Fruit fly (Drosophila melanogaster) whole organism, embryonic: ENCODE data around the gene CG12057.

ENCODE experiments used
- Abd-B ChIP-seq: fragments of 200-800 bp; sonication (Bioruptor generic); optimal IDR thresholded peaks from 2 replicates; lab custom pipeline; 2018; ENCODE audit warnings: missing biosample characterization, mild to moderate bottlenecking, missing genetic modification characterization, moderate library complexity
- Atf-2 ChIP-seq: fragments of 200-800 bp; sonication (Bioruptor generic); optimal IDR thresholded peaks from 2 replicates; lab custom pipeline; 2016; ENCODE audit warnings: missing biosample characterization, missing genetic modification characterization
- Bgb ChIP-seq: fragments of 200-800 bp; sonication (Bioruptor generic); IDR thresholded peaks from 2 replicates; pipeline ENCODE4 v1.3.6; 2022; ENCODE audit warnings: missing biosample characterization, missing genetic modification characterization; ENCODE audit not compliant: partially characterized antibody
- CG1024 ChIP-seq: fragments of 200-800 bp; sonication (Bioruptor generic); IDR thresholded peaks from 2 replicates; pipeline ENCODE4 v1.3.6; 2022; ENCODE audit warnings: missing biosample characterization, missing genetic modification characterization
- CG10274 ChIP-seq: fragments of 200-800 bp; sonication (Bioruptor generic); optimal IDR thresholded peaks from 3 replicates; lab custom pipeline; 2017; ENCODE audit warnings: missing biosample characterization, mild to moderate bottlenecking, missing genetic modification characterization
- CG10431 ChIP-seq: fragments of 200-800 bp; sonication (Bioruptor generic); optimal IDR thresholded peaks from 3 replicates; lab custom pipeline; 2018; ENCODE audit warnings: missing biosample characterization, mild to moderate bottlenecking, missing genetic modification characterization
- CG14667 ChIP-seq: fragments of 200-800 bp; sonication (Bioruptor generic); IDR thresholded peaks from 2 replicates; pipeline ENCODE4 v1.3.6; 2022; ENCODE audit warnings: missing biosample characterization, missing genetic modification characterization
- CG1529 ChIP-seq: fragments of 200-800 bp; sonication (Bioruptor generic); optimal IDR thresholded peaks from 3 replicates; lab custom pipeline; 2018; ENCODE audit warnings: missing biosample characterization, missing genetic modification characterization
- CG15479 ChIP-seq: fragments of 200-800 bp; sonication (Bioruptor generic); optimal IDR thresholded peaks from 3 replicates; lab custom pipeline; 2019; ENCODE audit warnings: missing biosample characterization, mild to moderate bottlenecking, missing genetic modification characterization, moderate library complexity
- CG1603 ChIP-seq: fragments of 200-800 bp; sonication (Bioruptor generic); optimal IDR thresholded peaks from 2 replicates; lab custom pipeline; 2019; ENCODE audit warnings: missing biosample characterization, mild to moderate bottlenecking, missing genetic modification characterization, moderate library complexity
- CG17829 ChIP-seq: fragments of 200-800 bp; optimal IDR thresholded peaks from 2 replicates; lab custom pipeline; 2019; ENCODE audit warnings: missing biosample characterization, mild to moderate bottlenecking, missing genetic modification characterization, moderate library complexity
- CG32767 ChIP-seq: fragments of 200-800 bp; sonication (Bioruptor generic); IDR thresholded peaks from 2 replicates; pipeline ENCODE4 v1.3.6; 2022; ENCODE audit warnings: missing biosample characterization, missing genetic modification characterization
- CG3281 ChIP-seq: fragments of 200-800 bp; sonication (Bioruptor generic); optimal IDR thresholded peaks from 3 replicates; lab custom pipeline; 2017; ENCODE audit warnings: missing biosample characterization, mild to moderate bottlenecking, missing genetic modification characterization
- CG34224 ChIP-seq: fragments of 200-800 bp; sonication (Bioruptor generic); IDR thresholded peaks from 3 replicates; pipeline ENCODE4 v1.3.6; 2022; ENCODE audit warnings: missing biosample characterization, missing genetic modification characterization; ENCODE audit not compliant: partially characterized antibody
- CG4328 ChIP-seq: fragments of 200-800 bp; sonication (Bioruptor generic); optimal IDR thresholded peaks from 3 replicates; lab custom pipeline; 2017; ENCODE audit warnings: missing biosample characterization, missing genetic modification reagents, missing genetic modification characterization
- CG4854 ChIP-seq: fragments of 200-800 bp; sonication (Bioruptor generic); optimal IDR thresholded peaks from 2 replicates; lab custom pipeline; 2016; ENCODE audit warnings: missing biosample characterization, missing genetic modification characterization, inconsistent platforms
- CG6175 ChIP-seq: fragments of 200-800 bp; sonication (Bioruptor generic); IDR thresholded peaks from 3 replicates; pipeline ENCODE4 v1.3.6; 2022; ENCODE audit warnings: missing biosample characterization, missing genetic modification characterization
- CG6272 ChIP-seq: fragments of 200-800 bp; sonication (Bioruptor generic); IDR thresholded peaks from 2 replicates; pipeline ENCODE4 v1.3.6; 2022; ENCODE audit warnings: missing biosample characterization, missing genetic modification characterization
- CG7357 ChIP-seq: fragments of 200-800 bp; sonication (Bioruptor generic); IDR thresholded peaks from 3 replicates; pipeline ENCODE4 v1.3.6; 2022; ENCODE audit warnings: missing biosample characterization, missing genetic modification characterization
- CG7839 ChIP-seq: fragments of 200-800 bp; sonication (Bioruptor generic); optimal IDR thresholded peaks from 3 replicates; lab custom pipeline; 2018; ENCODE audit warnings: missing biosample characterization, mild to moderate bottlenecking, missing genetic modification characterization, moderate library complexity
- CG9437 ChIP-seq: fragments of 200-800 bp; sonication (Bioruptor generic); optimal IDR thresholded peaks from 2 replicates; lab custom pipeline; 2018; ENCODE audit warnings: missing biosample characterization, mild to moderate bottlenecking, missing genetic modification characterization
- D19B ChIP-seq: fragments of 200-800 bp; sonication (Bioruptor generic); optimal IDR thresholded peaks from 2 replicates; lab custom pipeline; 2017; ENCODE audit warnings: missing biosample characterization, mild to moderate bottlenecking, missing genetic modification characterization
- Hmr ChIP-seq: fragments of 200-800 bp; sonication (Bioruptor generic); optimal IDR thresholded peaks from 3 replicates; lab custom pipeline; 2017; ENCODE audit warnings: mild to moderate bottlenecking, missing biosample characterization, missing genetic modification reagents, missing genetic modification characterization
- Hr51 ChIP-seq, 2 experiments: fragments of 200-800 bp; sonication (Bioruptor generic); optimal IDR thresholded peaks; 2 replicates in 1 of 2; 3 replicates in 1 of 2; lab custom pipeline; 2016 to 2018; ENCODE audit warnings: missing biosample characterization in 2 of 2, missing genetic modification characterization in 2 of 2, mild to moderate bottlenecking in 1 of 2, moderate library complexity in 1 of 2
- Med ChIP-seq: fragments of 200-800 bp; sonication (Bioruptor generic); peaks from one replicate; lab custom pipeline; 2016; ENCODE audit warnings: missing biosample characterization, missing genetic modification characterization, mild to moderate bottlenecking, inconsistent platforms, moderate library complexity
- Meics ChIP-seq: fragments of 200-800 bp; sonication (Bioruptor generic); optimal IDR thresholded peaks from 2 replicates; lab custom pipeline; 2017; ENCODE audit warnings: missing biosample characterization, mild to moderate bottlenecking, missing genetic modification characterization
- Oli ChIP-seq: fragments of 200-800 bp; sonication (Bioruptor generic); optimal IDR thresholded peaks from 2 replicates; lab custom pipeline; 2018; ENCODE audit warnings: missing biosample characterization, mild to moderate bottlenecking, missing genetic modification characterization, moderate library complexity
- az2 ChIP-seq: fragments of 200-800 bp; sonication (Bioruptor generic); optimal IDR thresholded peaks from 3 replicates; lab custom pipeline; 2016; ENCODE audit warnings: missing biosample characterization, missing genetic modification characterization
- caup ChIP-seq: fragments of 200-800 bp; sonication (Bioruptor generic); optimal IDR thresholded peaks from 3 replicates; lab custom pipeline; 2017; ENCODE audit warnings: missing biosample characterization, mild to moderate bottlenecking, missing genetic modification characterization, moderate library complexity; ENCODE audit not compliant: severe bottlenecking
- chif ChIP-seq, 2 experiments: fragments of 200-800 bp; sonication (Bioruptor generic); optimal IDR thresholded peaks; 3 replicates each; lab custom pipeline; 2016; ENCODE audit warnings: missing biosample characterization in 2 of 2, missing genetic modification characterization in 2 of 2
- chinmo ChIP-seq: fragments of 200-800 bp; sonication (Bioruptor generic); IDR thresholded peaks from 4 replicates; pipeline ENCODE4 v1.3.6; 2022; ENCODE audit warnings: missing biosample characterization, missing genetic modification characterization; ENCODE audit not compliant: partially characterized antibody
- ci ChIP-seq: fragments of 200-800 bp; sonication (Bioruptor generic); IDR thresholded peaks from 3 replicates; pipeline ENCODE4 v1.3.6; 2022; ENCODE audit warnings: missing biosample characterization, missing genetic modification characterization
- dmrt11E ChIP-seq: fragments of 200-800 bp; sonication (Bioruptor generic); optimal IDR thresholded peaks from 3 replicates; lab custom pipeline; 2018; ENCODE audit warnings: missing biosample characterization, mild to moderate bottlenecking, missing genetic modification characterization, moderate library complexity
- dysf ChIP-seq: fragments of 200-800 bp; sonication (Bioruptor generic); IDR thresholded peaks from 3 replicates; pipeline ENCODE4 v1.3.6; 2022; ENCODE audit warnings: missing biosample characterization, missing genetic modification characterization
- eve ChIP-seq, 2 experiments: fragments of >200 bp; optimal IDR thresholded peaks; 2 replicates each; lab custom pipeline; 2017; ENCODE audit warnings: missing biosample characterization in 2 of 2, missing genetic modification characterization in 2 of 2
- fd102C ChIP-seq: fragments of 200-800 bp; sonication (Bioruptor generic); optimal IDR thresholded peaks from 2 replicates; lab custom pipeline; 2018; ENCODE audit warnings: missing biosample characterization, mild to moderate bottlenecking, missing genetic modification characterization, moderate library complexity
- gcm2 ChIP-seq: fragments of 200-800 bp; sonication (Bioruptor generic); optimal IDR thresholded peaks from 2 replicates; lab custom pipeline; 2016; ENCODE audit warnings: missing biosample characterization, missing genetic modification characterization
- grau ChIP-seq: fragments of 200-800 bp; optimal IDR thresholded peaks from 3 replicates; lab custom pipeline; 2019; ENCODE audit warnings: missing biosample characterization, mild to moderate bottlenecking, missing genetic modification characterization, moderate library complexity
- hkb ChIP-seq, 2 experiments: fragments of 200-800 bp in 1 of 2; fragments of >200 bp in 1 of 2; sonication (Bioruptor generic) in 1 of 2; IDR thresholded peaks in 1 of 2; optimal IDR thresholded peaks in 1 of 2; 2 replicates each; pipeline versions ENCODE4 v1.3.6 to Lab custom; 2017 to 2022; ENCODE audit warnings: missing biosample characterization in 1 of 2, missing genetic modification characterization in 1 of 2
- lmd ChIP-seq: fragments of 200-800 bp; sonication (Bioruptor generic); IDR thresholded peaks from 2 replicates; pipeline ENCODE4 v1.3.6; 2022; ENCODE audit warnings: missing biosample characterization, missing genetic modification characterization
- mld ChIP-seq: fragments of 200-800 bp; sonication (Bioruptor generic); IDR thresholded peaks from 3 replicates; pipeline ENCODE4 v1.3.6; 2022; ENCODE audit warnings: missing biosample characterization, missing genetic modification characterization; ENCODE audit not compliant: partially characterized antibody
- peb ChIP-seq: fragments of 200-800 bp; sonication (Bioruptor generic); IDR thresholded peaks from 2 replicates; pipeline ENCODE4 v1.3.6; 2022; ENCODE audit warnings: missing biosample characterization, missing genetic modification characterization
- prd ChIP-seq, 3 experiments: fragments of >200 bp in 2 of 3; fragments of 200-800 bp in 1 of 3; sonication (Bioruptor generic) in 1 of 3; optimal IDR thresholded peaks in 2 of 3; IDR thresholded peaks in 1 of 3; 2 replicates in 2 of 3; 3 replicates in 1 of 3; pipeline versions ENCODE4 v1.3.6 to Lab custom; 2017 to 2022; ENCODE audit warnings: missing biosample characterization in 1 of 3, missing genetic modification characterization in 1 of 3
- sc ChIP-seq, 3 experiments: fragments of >200 bp in 2 of 3; fragments of 200-800 bp in 1 of 3; sonication (Bioruptor generic) in 1 of 3; optimal IDR thresholded peaks; 2 replicates in 2 of 3; 3 replicates in 1 of 3; lab custom pipeline; 2017; ENCODE audit warnings: mild to moderate bottlenecking in 1 of 3, missing biosample characterization in 1 of 3, missing genetic modification characterization in 1 of 3, missing genetic modification reagents in 1 of 3
- slou ChIP-seq: fragments of 200-800 bp; sonication (Bioruptor generic); optimal IDR thresholded peaks from 3 replicates; lab custom pipeline; 2016; ENCODE audit warnings: missing biosample characterization, missing genetic modification characterization
- tll ChIP-seq, 2 experiments: fragments of 200-800 bp in 1 of 2; fragments of >200 bp in 1 of 2; sonication (Bioruptor generic) in 1 of 2; optimal IDR thresholded peaks; 2 replicates each; lab custom pipeline; 2017 to 2019; ENCODE audit warnings: missing biosample characterization in 2 of 2, missing genetic modification characterization in 2 of 2, mild to moderate bottlenecking in 1 of 2, moderate library complexity in 1 of 2

CG12057 gene

dm6 chrX:9220434-9220833, 29.0 kb downstream of the CG12057 start (continued):
- TF ChIP-seq prd (optimal IDR thresholded peaks at IDR 0.05; lab: Kevin White, UChicago) (no peak), prd (GFP tag; IDR thresholded peaks at IDR 0.05; lab: Robert Waterston, UW) (peak; percentile 74), gcm2 (no peak), CG6272 (GFP tag; lab: Robert Waterston, UW) (0 out of 2 replicates have a peak, but pooled peaks have one; percentile 27), lmd (peak; percentile 55), peb (GFP tag; lab: Robert Waterston, UW) (0 out of 2 replicates have a peak, but pooled peaks have one; percentile 16), dmrt11E (tag; lab: Kevin White, UChicago) (peak; percentile 33), CG1024 (GFP tag; lab: Robert Waterston, UW) (0 out of 2 replicates have a peak, but pooled peaks have one; percentile 51), CG7839 (tag; lab: Kevin White, UChicago) (peak; percentile 23), CG17829 (peak; percentile 6), D19B (no peak), dysf (GFP tag; lab: Robert Waterston, UW) (peak; percentile 45; the same call in 1 of the 3 replicates), ci (GFP tag; lab: Robert Waterston, UW) (peak; percentile 64; the same call in 1 of the 3 replicates), Oli (peak; percentile 14), eve (GFP tag; optimal IDR thresholded peaks at IDR 0.05; lab: Kevin White, UChicago) (no peak), CG1603 (tag; lab: Kevin White, UChicago) (peak; percentile 64), CG6175 (GFP tag; lab: Robert Waterston, UW) (no peak), Med (peak; percentile 81), chif (GFP tag; optimal IDR thresholded peaks at IDR 0.05; lab: Kevin White, UChicago) (peak in 1 of 2 experiments; percentile 17)

DNA sequence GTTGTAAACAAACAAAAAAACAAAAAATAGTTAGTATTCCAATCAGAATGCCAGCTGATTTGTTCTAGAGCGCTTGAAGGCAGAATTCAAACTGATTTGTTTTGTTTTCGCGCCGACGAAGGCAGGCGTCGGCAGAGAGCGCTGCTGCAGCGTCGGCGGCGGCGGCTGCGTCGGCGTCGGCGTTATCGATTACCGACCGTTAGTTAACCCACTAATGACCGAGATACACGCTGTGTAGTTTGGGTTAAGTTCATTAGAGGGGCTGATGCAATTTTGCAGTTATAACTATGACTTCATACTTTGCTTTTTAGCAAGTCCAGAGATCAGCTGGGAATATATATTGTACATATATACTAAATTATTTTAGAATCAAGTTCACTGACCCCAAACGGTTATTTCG, 31.7 kb downstream of the CG12057 start, which contains the start of gene t:
Gene t (minus strand): TSS at position 76 of the 400 bp plus-strand sequence.
- TF ChIP-seq fd102C (GFP tag; lab: Kevin White, UChicago) (no peak), Bgb (no peak), CG32767 (GFP tag; lab: Robert Waterston, UW) (no peak), mld (GFP tag; lab: Robert Waterston, UW) (no peak), CG14667 (GFP tag; lab: Robert Waterston, UW) (no peak), Hr51 (GFP tag; optimal IDR thresholded peaks at IDR 0.05; lab: Kevin White, UChicago) (no peak), tll (GFP tag; optimal IDR thresholded peaks at IDR 0.05; lab: Kevin White, UChicago) (no peak), caup (GFP tag; lab: Kevin White, UChicago) (no peak), CG15479 (GFP tag; lab: Kevin White, UChicago) (no peak), Meics (GFP tag; lab: Kevin White, UChicago) (peak; percentile 12), CG6175 (GFP tag; lab: Robert Waterston, UW) (no peak), peb (GFP tag; lab: Robert Waterston, UW) (no peak), Abd-B (GFP tag; lab: Kevin White, UChicago) (no peak), sc (optimal IDR thresholded peaks at IDR 0.05; lab: Kevin White, UChicago) (no peak), sc (GFP tag; optimal IDR thresholded peaks at IDR 0.05; lab: Kevin White, UChicago) (no peak), CG10274 (GFP tag; lab: Kevin White, UChicago) (no peak), az2 (GFP tag; lab: Kevin White, UChicago) (peak; percentile 5), dysf (GFP tag; lab: Robert Waterston, UW) (no peak), CG34224 (GFP tag; lab: Robert Waterston, UW) (peak; percentile 25; the same call in 1 of the 3 replicates), Hmr (GFP tag; lab: Kevin White, UChicago) (peak; percentile 13), CG10431 (GFP tag; lab: Kevin White, UChicago) (no peak), Med (peak; percentile 47), CG1529 (GFP tag; lab: Kevin White, UChicago) (no peak), CG9437 (GFP tag; lab: Kevin White, UChicago) (no peak), Atf-2 (GFP tag; lab: Kevin White, UChicago) (no peak), hkb (optimal IDR thresholded peaks at IDR 0.05; lab: Kevin White, UChicago) (no peak), hkb (GFP tag; IDR thresholded peaks at IDR 0.05; lab: Robert Waterston, UW) (0 out of 2 replicates have a peak, but pooled peaks have one; percentile 25), CG7357 (GFP tag; lab: Robert Waterston, UW) (no peak), chinmo (GFP tag; lab: Robert Waterston, UW) (0 out of 4 replicates have a peak, but pooled peaks have one; percentile 29), eve (GFP tag; optimal IDR thresholded peaks at IDR 0.05; lab: Kevin White, UChicago) (no peak), CG4854 (GFP tag; lab: Kevin White, UChicago) (no peak), slou (no peak), CG4328 (no peak), grau (tag; lab: Kevin White, UChicago) (peak; percentile 23), CG3281 (GFP tag; lab: Kevin White, UChicago) (no peak)
